Fruit fly (Drosophila melanogaster) whole organism, prepupa: ENCODE results near the gene rdgA.

ENCODE experiments used
- Blimp-1 ChIP-seq: fragments of 200-800 bp; sonication (Bioruptor generic); optimal IDR thresholded peaks from 3 replicates; lab custom pipeline; 2017; ENCODE audit warnings: missing biosample characterization, missing genetic modification characterization, mild to moderate bottlenecking, moderate library complexity, missing genetic modification reagents
- CG11902 ChIP-seq: fragments of 200-800 bp; sonication (Bioruptor generic); optimal IDR thresholded peaks from 3 replicates; lab custom pipeline; 2016; ENCODE audit warnings: missing biosample characterization, missing genetic modification characterization
- CG15336 ChIP-seq: fragments of 200-800 bp; sonication (Bioruptor generic); IDR thresholded peaks from 2 replicates; pipeline ENCODE4 v1.3.6; 2022; ENCODE audit warnings: missing biosample characterization, missing genetic modification characterization
- CG32006 ChIP-seq: fragments of 200-800 bp; sonication (Bioruptor generic); optimal IDR thresholded peaks from 3 replicates; lab custom pipeline; 2017; ENCODE audit warnings: missing biosample characterization, mild to moderate bottlenecking, missing genetic modification characterization
- CG6792 ChIP-seq: fragments of 200-800 bp; sonication (Bioruptor generic); optimal IDR thresholded peaks from 3 replicates; lab custom pipeline; 2016; ENCODE audit warnings: missing biosample characterization, missing genetic modification characterization
- CG8632 ChIP-seq: fragments of 200-800 bp; sonication (Bioruptor generic); optimal IDR thresholded peaks from 3 replicates; lab custom pipeline; 2016; ENCODE audit warnings: missing biosample characterization, missing genetic modification characterization
- Eip75B ChIP-seq: fragments of 200-800 bp; sonication (Bioruptor generic); optimal IDR thresholded peaks from 3 replicates; lab custom pipeline; 2016; ENCODE audit warnings: missing biosample characterization, missing genetic modification characterization
- Eip78C ChIP-seq: fragments of 200-800 bp; sonication (Bioruptor generic); peaks from one replicate; lab custom pipeline; 2016; ENCODE audit warnings: missing biosample characterization, missing genetic modification characterization
- Gug ChIP-seq: fragments of 200-800 bp; sonication (Bioruptor generic); IDR thresholded peaks from 2 replicates; pipeline ENCODE4 v1.3.6; 2022; ENCODE audit warnings: missing biosample characterization, missing genetic modification characterization
- Hr39 ChIP-seq: fragments of 200-800 bp; sonication (Bioruptor generic); optimal IDR thresholded peaks from 2 replicates; lab custom pipeline; 2016; ENCODE audit warnings: missing biosample characterization, missing genetic modification characterization
- Lpt ChIP-seq: fragments of 200-800 bp; sonication (Bioruptor generic); optimal IDR thresholded peaks from 3 replicates; lab custom pipeline; 2016; ENCODE audit warnings: missing biosample characterization, missing genetic modification characterization
- cyc ChIP-seq: fragments of 200-800 bp; sonication (Bioruptor generic); optimal IDR thresholded peaks from 3 replicates; lab custom pipeline; 2016; ENCODE audit warnings: missing biosample characterization, missing genetic modification characterization
- net ChIP-seq: fragments of 200-800 bp; sonication (Bioruptor generic); optimal IDR thresholded peaks from 3 replicates; lab custom pipeline; 2016; ENCODE audit warnings: missing biosample characterization, missing genetic modification characterization
- ss ChIP-seq, 2 experiments: fragments of 200-800 bp; sonication (Bioruptor generic); optimal IDR thresholded peaks; 2 replicates in 1 of 2; 3 replicates in 1 of 2; lab custom pipeline; 2017 to 2018; ENCODE audit warnings: mild to moderate bottlenecking in 2 of 2, missing biosample characterization in 2 of 2, missing genetic modification characterization in 2 of 2, moderate library complexity in 1 of 2

dm6 chrX:9067754-9068477, 161.0 kb downstream of the rdgA start, which contains the start of gene CG15365:
- TF ChIP-seq CG11902, result no peak
- no peak for TF ChIP-seq ss (GFP tag; optimal IDR thresholded peaks at IDR 0.05; lab: Kevin White, UChicago)
- TF ChIP-seq Eip78C, result peak; percentile 79
- no peak; the same call in 1 of the 2 replicates for TF ChIP-seq Gug
- TF ChIP-seq Hr39 (GFP tag; lab: Kevin White, UChicago), result peak; percentile 23
- TF ChIP-seq CG8632 (GFP tag; lab: Kevin White, UChicago), result no peak
- no peak for TF ChIP-seq Blimp-1 (GFP tag; lab: Kevin White, UChicago)
- TF ChIP-seq CG15336 (GFP tag; lab: Robert Waterston, UW), result peak; percentile 39; the same call in 1 of the 2 replicates
- no peak for TF ChIP-seq Eip75B
- TF ChIP-seq cyc (GFP tag; lab: Kevin White, UChicago), result no peak
- no peak for TF ChIP-seq net
- peak; percentile 47 for TF ChIP-seq CG32006 (GFP tag; lab: Kevin White, UChicago)
- peak; percentile 40 for TF ChIP-seq CG6792 (GFP tag; lab: Kevin White, UChicago)
- TF ChIP-seq Lpt (GFP tag; lab: Kevin White, UChicago), result no peak
